Worm (Caenorhabditis elegans): ENCODE data around the gene T06E6.10.

The T06E6.10 gene

DNA sequence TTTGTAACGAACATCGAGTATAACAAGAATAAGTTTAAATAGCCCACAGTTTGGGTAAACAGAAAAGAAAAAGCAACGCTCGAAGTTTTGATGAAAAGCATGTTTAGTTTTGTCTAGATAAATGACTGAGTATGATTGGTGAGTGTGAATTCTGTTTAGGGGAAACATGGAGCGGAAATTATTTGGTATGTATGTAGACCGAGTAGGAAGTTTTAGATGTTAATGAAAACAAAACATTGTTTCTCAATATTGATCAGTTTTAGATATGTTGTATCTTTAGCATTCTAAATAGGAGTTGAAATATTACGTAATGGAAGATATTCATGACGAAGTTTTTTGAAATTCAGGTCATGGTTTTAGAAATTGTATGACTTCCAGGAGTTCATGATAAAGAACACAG, 5.3 kb upstream of the T06E6.10 start, which contains the start of gene srbc-63:
Gene srbc-63, minus strand, starts transcription at position 101 of the 400 bp plus-strand sequence.
- TF ChIP-seq mep-1 (tag; optimal IDR thresholded peaks at IDR 0.05) (no peak), nhr-2 (tag; optimal IDR thresholded peaks at IDR 0.05) (no peak), elt-1 (tag; optimal IDR thresholded peaks at IDR 0.05; ENCODE audit: borderline replicate concordance, insufficient read depth) (no peak), zip-8 (tag; optimal IDR thresholded peaks at IDR 0.05) (no peak), tbx-8 (GFP tag; optimal IDR thresholded peaks at IDR 0.05) (no peak), ham-2 (GFP tag; optimal IDR thresholded peaks at IDR 0.05) (no peak), lin-32 (GFP tag; optimal IDR thresholded peaks at IDR 0.05) (no peak), mls-2 (tag; optimal IDR thresholded peaks at IDR 0.05) (no peak), nhr-76 (tag; optimal IDR thresholded peaks at IDR 0.05) (no peak), flh-1 (GFP tag; optimal IDR thresholded peaks at IDR 0.05) (no peak), elt-3 (tag; optimal IDR thresholded peaks at IDR 0.05) (no peak), lin-13 (tag; optimal IDR thresholded peaks at IDR 0.05) (no peak), ceh-43 (GFP tag; optimal IDR thresholded peaks at IDR 0.05) (no peak), drap-1 (GFP tag; optimal IDR thresholded peaks at IDR 0.05) (no peak), sptf-1 (tag; optimal IDR thresholded peaks at IDR 0.05) (no peak), lsy-2 (tag; optimal IDR thresholded peaks at IDR 0.05) (no peak), snpc-4 (tag; optimal IDR thresholded peaks at IDR 0.05) (no peak), unc-120 (tag; optimal IDR thresholded peaks at IDR 0.05; ENCODE audit: poor library complexity, severe bottlenecking) (no peak), nhr-12 (tag; optimal IDR thresholded peaks at IDR 0.05) (no peak)

DNA sequence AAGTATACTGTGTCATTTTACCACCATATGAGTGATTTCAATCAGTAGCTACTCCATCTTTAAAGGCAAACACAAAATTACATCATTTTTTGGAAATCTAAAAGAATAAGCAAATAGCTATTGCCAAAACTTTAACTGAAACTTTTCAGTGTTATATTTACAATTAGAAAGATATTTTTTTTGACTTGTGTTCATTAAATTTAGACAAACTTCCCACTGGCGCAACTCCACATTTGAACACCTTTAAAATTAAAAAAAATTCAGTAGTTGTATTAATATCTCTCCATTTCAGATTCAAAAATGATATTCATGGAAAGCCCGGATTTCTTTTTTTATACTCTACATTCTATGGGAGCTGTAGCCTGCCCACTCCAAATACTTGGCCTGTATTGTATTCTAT, 4.1 kb upstream of the T06E6.10 start, which contains the start of gene srh-264:
Gene srh-264, plus strand, starts transcription at position 301 of the 400 bp plus-strand sequence.
- no peak for TF ChIP-seq ceh-83 (GFP tag; optimal IDR thresholded peaks at IDR 0.05)
- no peak for TF ChIP-seq hlh-1 (tag; optimal IDR thresholded peaks at IDR 0.05)
- no peak for TF ChIP-seq snpc-4 (tag; optimal IDR thresholded peaks at IDR 0.05)

DNA sequence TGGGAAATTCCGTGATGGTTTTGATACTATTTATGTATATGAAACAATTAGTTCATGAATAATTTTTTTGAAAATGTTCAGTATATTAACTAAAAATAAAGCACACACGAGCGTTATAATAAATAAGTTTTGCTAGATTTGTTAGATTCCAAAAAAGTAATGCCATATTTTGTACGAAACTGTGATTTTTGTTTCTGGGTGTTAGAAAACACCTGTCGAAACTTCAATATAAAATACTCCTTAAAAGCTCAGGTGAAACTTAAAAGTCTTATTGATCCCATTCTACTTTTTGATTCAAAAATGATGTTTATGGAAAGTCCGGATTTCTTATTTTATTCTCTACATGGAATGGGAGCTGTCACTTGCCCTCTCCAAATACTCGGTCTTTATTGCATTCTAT, 2.0 kb upstream of the T06E6.10 start, which contains the start of gene srh-265:
Gene srh-265, plus strand, starts transcription at position 301 of the 400 bp plus-strand sequence.
- no peak for TF ChIP-seq snpc-4 (tag; optimal IDR thresholded peaks at IDR 0.05)
- no peak for TF ChIP-seq sptf-1 (tag; optimal IDR thresholded peaks at IDR 0.05)
- no peak for TF ChIP-seq mep-1 (tag; optimal IDR thresholded peaks at IDR 0.05)
- TF ChIP-seq ztf-11 (tag; optimal IDR thresholded peaks at IDR 0.05), result no peak
- no peak for TF ChIP-seq ceh-39 (tag; optimal IDR thresholded peaks at IDR 0.05)
- no peak for TF ChIP-seq flh-1 (GFP tag; optimal IDR thresholded peaks at IDR 0.05)
- TF ChIP-seq tbx-8 (GFP tag; optimal IDR thresholded peaks at IDR 0.05), result no peak
- no peak for TF ChIP-seq unc-62 (GFP tag; optimal IDR thresholded peaks at IDR 0.05)
- no peak for TF ChIP-seq nhr-76 (tag; optimal IDR thresholded peaks at IDR 0.05)
- no peak for TF ChIP-seq unc-39 (tag; optimal IDR thresholded peaks at IDR 0.05)
- TF ChIP-seq nhr-28 (tag; optimal IDR thresholded peaks at IDR 0.05), result no peak

DNA sequence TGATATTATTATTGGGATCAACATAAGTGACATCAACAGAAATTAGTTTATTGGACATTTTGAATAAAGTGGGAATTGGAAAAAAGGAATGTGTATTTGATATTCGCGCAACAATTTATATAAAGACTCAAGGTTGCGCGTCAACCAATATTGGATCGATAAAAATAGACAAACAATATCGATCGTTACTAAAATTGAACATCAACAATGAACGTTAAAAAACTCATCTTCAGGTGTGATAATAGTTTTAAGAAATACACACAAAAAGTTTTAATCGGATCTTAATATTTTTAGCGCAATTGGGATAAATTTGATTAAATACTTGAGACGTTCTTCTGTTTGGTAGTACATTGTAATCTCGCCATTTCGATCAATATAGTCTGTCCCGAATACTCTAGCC, 5.7 kb downstream of the T06E6.10 start, which contains the start of gene fbxa-104:
Gene fbxa-104, minus strand, starts transcription at position 83 of the 400 bp plus-strand sequence.
- no peak for TF ChIP-seq ceh-39 (tag; optimal IDR thresholded peaks at IDR 0.05)
- TF ChIP-seq lin-13 (tag; optimal IDR thresholded peaks at IDR 0.05), result no peak

DNA sequence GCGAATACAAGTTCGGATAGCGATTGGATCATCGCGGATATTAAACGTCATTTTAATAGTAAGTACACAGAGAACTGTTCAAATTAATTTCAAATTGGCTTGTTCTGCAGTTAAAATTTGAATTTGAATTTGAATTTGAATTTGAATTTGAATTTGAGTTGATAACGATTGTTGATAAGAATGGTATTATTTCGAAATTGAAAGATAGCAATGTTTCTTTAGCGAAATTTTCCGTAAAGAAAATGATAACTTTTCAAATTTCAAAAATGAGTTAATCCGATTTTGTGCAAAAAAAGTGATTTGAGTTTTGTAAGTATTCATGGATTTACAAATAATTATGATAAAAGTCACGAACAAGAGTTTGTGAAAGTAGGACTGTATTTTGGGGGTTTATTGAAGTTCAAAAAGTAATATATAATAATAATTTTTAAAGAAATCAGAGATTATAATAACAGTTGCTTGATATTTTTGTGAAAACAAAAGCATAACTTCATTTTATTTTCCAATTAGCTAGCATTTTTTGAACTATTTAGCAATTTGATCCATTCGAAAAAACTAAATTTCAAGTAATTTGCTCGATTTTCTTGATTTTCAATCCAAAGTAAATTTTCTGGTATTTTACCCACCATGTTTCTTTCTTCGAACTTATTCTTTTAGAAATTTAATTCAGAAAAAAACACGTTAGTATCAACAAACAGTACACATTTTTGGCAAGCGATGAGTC, 7.6 kb downstream of the T06E6.10 start, which contains the start of gene Y36E3A.2:
Gene Y36E3A.2, plus strand, starts transcription at position 674 of the 724 bp plus-strand sequence.
- TF ChIP-seq flh-1 (GFP tag; optimal IDR thresholded peaks at IDR 0.05) (no peak), M03D4.4 (tag; optimal IDR thresholded peaks at IDR 0.05) (no peak), tbx-8 (GFP tag; optimal IDR thresholded peaks at IDR 0.05) (no peak)

DNA sequence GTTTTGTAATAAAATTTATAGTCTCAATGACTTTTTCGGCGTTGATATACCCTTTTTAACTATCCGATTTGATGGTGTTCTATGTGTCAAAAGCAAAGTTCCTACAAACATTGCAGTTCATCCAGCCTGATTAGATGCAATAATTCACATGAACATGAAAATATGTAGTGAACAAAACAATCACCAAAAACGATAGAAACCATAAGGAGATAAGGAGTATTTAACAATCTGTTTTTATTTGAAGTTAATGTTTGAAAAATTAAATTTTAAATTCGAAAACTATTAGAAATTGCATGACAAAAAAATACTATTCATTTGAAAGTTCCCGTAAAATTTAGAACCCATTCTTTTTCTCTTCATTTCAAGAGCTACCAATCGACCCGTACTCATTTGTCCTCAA, 9.0 kb downstream of the T06E6.10 start, which contains the start of gene fbxa-209:
Gene fbxa-209, minus strand, starts transcription at position 101 of the 400 bp plus-strand sequence.
- TF ChIP-seq drap-1 (GFP tag; optimal IDR thresholded peaks at IDR 0.05) (no peak), M03D4.4 (tag; optimal IDR thresholded peaks at IDR 0.05) (no peak), bed-3 (GFP tag; optimal IDR thresholded peaks at IDR 0.05) (no peak), mep-1 (tag; optimal IDR thresholded peaks at IDR 0.05) (no peak), tbx-8 (GFP tag; optimal IDR thresholded peaks at IDR 0.05) (no peak), unc-39 (tag; optimal IDR thresholded peaks at IDR 0.05) (no peak), nhr-2 (tag; optimal IDR thresholded peaks at IDR 0.05) (no peak), unc-120 (tag; optimal IDR thresholded peaks at IDR 0.05; ENCODE audit: poor library complexity, severe bottlenecking) (no peak), blmp-1 (tag; optimal IDR thresholded peaks at IDR 0.05) (no peak), elt-3 (tag; optimal IDR thresholded peaks at IDR 0.05) (no peak), snpc-4 (tag; optimal IDR thresholded peaks at IDR 0.05) (no peak), nhr-12 (tag; optimal IDR thresholded peaks at IDR 0.05) (no peak), lin-32 (GFP tag; optimal IDR thresholded peaks at IDR 0.05) (no peak), elt-1 (tag; optimal IDR thresholded peaks at IDR 0.05; ENCODE audit: borderline replicate concordance, insufficient read depth) (no peak), zip-8 (tag; optimal IDR thresholded peaks at IDR 0.05) (no peak), lsy-2 (tag; optimal IDR thresholded peaks at IDR 0.05) (no peak), nhr-237 (tag; optimal IDR thresholded peaks at IDR 0.05) (no peak)
